Worm (Caenorhabditis elegans): Measurements from ENCODE around the gene C50H11.8.

DNA sequence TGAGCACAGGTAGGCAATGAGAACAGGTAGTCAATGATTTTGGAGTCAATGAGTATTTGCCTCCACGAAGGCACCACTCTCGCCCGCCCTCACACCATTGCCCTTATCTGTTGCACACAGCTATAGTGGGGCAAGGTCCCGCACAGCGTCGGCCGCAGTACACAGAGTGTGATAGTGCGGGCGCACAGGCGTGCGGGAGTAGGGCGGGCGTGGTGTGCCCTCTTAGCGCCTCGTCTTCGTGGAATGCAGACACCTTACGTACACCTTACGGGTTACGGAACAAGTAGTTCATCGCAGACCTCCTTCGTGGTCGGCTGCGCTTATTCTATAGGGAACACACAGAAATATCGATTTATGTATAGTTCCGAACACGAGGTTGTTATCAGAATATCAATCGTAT is 36.4 kb upstream of the C50H11.8 start:
- TF ChIP-seq flt-1 (GFP tag; IDR thresholded peaks at IDR 0.05) (no peak), aly-1 (tag; optimal IDR thresholded peaks at IDR 0.05) (no peak), sea-1 (GFP tag; conservative IDR thresholded peaks at IDR 0.05) (no peak), ama-1 (optimal IDR thresholded peaks at IDR 0.05) (no peak), tra-4 (tag; optimal IDR thresholded peaks at IDR 0.05) (no peak)
